Worm (Caenorhabditis elegans): ENCODE measurements around the gene sym-2.

DNA sequence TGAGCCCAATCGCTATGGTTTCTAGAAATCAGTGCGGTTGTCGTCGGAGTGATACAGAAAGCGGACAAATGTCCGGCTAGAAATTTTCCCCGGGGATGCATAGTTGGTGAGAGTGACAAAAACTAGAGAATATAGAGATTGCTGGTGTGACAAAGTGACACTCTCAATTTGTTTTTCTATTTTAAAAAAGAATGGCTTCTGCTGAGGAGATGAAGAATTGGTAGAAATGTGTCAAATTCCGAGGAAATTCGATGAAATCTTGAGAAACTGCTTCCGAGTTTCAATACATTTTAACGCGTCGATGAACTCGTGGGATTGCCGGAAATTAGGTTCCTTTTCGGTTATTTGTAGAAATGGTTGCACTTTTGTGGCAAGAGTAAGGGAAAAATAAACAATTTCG lies 5.9 kb upstream of the sym-2 start, which contains the start of gene twk-4:
- no peak for TF ChIP-seq med-1 (GFP tag; optimal IDR thresholded peaks at IDR 0.05; ENCODE audit: insufficient read depth)
- no peak for TF ChIP-seq ztf-29 (GFP tag; IDR thresholded peaks at IDR 0.05)
- no peak for TF ChIP-seq flt-1 (GFP tag; IDR thresholded peaks at IDR 0.05)
- no peak for TF ChIP-seq tab-1 (GFP tag; IDR thresholded peaks at IDR 0.05)
- TF ChIP-seq ztf-23 (GFP tag; IDR thresholded peaks at IDR 0.05) = no peak

Data from whole organism, midembryonic.